Fruit fly (Drosophila melanogaster) whole organism, larva: ENCODE data around the gene Rab14.

Experiments used
- noc ChIP-seq: fragments of 200-800 bp; sonication (Bioruptor generic); optimal IDR thresholded peaks from 3 replicates; lab custom pipeline; 2019; ENCODE audit warnings: missing biosample characterization, mild to moderate bottlenecking, missing genetic modification characterization, moderate library complexity

Rab14 gene

dm6 chr2L:14355852-14356174, 868 bp downstream of the Rab14 start:
- no peak for TF ChIP-seq noc (tag; lab: Kevin White, UChicago)

dm6 chr2L:14356279-14356678, 1.3 kb downstream of the Rab14 start:
- TF ChIP-seq noc (tag; lab: Kevin White, UChicago) = no peak

DNA sequence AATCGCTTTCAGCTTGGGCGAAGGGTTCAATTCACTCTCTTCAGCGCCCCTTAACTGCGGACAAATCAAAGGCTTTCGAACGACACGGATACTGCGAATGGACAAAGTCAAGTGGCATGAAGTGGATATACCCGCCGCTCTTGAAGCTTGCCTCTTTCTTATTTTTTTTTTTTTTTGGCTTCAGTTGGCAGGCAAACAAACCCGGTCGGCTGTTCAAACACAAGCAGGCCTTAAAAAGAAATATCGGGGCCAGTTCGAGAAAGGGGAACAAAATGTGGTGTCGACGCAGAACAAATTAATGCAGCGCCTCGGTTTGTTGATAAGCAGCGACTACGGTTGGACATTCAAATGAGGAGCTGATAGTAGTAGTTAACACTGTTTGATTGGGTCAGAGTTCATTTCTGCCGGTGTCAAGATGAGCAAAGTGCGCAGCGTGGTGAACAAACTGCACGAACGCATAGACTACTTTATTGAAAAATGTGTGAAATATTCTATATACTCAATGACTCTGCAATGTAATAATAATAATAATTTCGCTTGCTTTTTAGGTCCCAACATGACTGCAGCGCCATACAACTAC, 1.9 kb downstream of the Rab14 start:
- TF ChIP-seq noc (tag; lab: Kevin White, UChicago) = no peak

DNA sequence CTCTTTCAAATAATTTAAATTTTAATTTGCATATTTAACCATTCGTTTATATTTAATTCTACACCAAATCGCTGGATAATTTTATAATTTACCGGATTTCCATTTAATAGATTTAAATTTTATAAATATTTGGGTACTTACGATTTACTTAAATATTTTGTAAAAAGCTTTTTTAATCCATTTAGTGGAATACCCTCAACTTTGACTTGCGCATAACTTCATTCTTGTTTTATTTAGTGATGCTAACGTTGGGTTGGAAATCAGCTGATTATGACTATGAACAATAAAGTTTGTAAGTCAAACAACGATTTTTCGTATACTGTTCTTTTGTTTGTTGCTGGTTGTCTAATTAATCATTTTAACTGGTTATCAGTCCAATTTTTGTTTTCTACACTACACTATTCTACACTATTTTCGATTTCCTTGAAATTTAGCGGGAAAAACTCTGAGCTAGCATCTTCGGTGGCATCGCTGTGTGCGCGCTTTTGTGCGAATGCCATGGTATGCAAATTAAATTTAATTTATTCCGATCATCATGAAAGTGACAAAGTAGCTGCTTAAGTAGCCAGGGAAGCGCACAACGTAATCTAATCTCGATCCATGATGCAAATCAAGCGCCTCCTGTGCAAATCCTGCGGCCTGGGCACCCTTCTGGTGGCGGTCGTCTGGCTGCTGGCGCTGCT, 4.0 kb downstream of the Rab14 start, which contains the start of gene Pgant35A:
TSS of gene Pgant35A (plus strand) at position 473 of the 683 bp plus-strand sequence.
- TF ChIP-seq noc (tag; lab: Kevin White, UChicago) = peak; percentile 43

DNA sequence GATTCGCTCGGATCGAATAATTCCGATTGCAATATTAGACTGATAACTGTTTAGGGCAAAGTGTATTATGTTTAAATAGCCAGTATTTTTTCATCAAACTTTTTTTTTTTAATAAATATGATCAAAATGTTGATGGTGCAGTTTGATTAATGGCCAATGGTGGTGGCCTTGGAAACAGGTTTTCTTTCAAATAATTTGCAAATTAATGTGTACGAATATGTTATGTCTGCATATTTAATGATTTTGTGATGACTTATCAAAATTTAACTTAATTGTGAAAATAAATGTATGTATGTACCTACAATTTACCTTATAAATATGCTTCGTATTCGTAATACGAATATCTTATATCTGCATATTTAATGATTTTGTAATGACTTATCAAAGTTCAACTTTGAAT, 6.3 kb downstream of the Rab14 start:
- no peak for TF ChIP-seq noc (tag; lab: Kevin White, UChicago)

DNA sequence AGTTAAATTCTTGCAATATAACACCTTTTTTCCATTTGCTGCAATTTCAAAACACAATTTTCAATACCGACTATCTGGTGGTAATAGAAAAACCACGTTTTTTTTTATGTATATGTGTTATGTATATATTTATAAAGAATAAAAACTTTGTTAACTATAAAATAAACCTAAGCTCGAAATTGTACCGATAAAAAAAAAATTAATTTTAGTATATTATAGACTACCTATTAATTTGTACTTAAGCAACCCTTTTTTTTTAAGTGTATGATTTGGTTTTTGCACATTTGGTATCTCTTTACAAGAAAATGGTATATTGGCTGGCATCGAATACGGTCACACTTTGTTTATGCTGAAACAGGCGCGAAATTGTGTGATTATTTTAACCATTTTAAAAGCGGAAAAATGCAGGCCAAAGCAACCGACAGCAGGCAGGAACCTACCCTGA, 6.8 kb downstream of the Rab14 start, which contains the start of gene spel1:
TSS of gene spel1 (plus strand) at position 334 of the 445 bp plus-strand sequence.
- TF ChIP-seq noc (tag; lab: Kevin White, UChicago) = peak; percentile 43

DNA sequence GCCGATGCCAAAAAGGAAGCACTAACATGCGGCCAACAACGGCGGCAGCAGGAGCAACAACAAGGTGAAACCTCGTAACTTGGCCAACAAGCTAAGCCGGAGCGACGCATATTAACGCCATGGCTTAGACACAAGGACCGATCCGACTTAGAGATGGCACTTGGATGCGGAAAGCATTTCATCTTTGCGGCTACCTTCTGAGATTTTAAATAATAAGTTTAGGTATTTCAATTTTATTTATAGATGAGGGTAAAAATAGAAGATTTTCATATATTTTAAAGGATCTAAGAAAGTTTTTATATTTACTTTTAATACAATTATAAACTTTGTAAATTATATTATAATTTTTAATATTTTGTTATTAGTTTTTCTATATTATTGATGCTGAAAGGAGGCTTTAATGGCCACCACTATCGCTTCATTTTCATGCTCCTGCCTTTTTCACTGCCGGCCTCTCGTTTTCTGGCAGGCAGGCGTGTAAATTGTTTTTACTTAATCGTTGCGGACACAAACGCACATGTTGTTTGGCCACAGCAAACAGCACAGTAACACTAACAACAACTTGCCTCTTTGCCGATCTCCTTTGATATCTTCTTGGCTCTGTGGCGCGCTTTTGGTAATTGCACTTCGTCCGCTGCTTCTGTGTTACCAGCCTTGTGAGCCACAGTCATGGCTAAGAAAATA, 11.8 kb downstream of the Rab14 start:
- no peak for TF ChIP-seq noc (tag; lab: Kevin White, UChicago)

DNA sequence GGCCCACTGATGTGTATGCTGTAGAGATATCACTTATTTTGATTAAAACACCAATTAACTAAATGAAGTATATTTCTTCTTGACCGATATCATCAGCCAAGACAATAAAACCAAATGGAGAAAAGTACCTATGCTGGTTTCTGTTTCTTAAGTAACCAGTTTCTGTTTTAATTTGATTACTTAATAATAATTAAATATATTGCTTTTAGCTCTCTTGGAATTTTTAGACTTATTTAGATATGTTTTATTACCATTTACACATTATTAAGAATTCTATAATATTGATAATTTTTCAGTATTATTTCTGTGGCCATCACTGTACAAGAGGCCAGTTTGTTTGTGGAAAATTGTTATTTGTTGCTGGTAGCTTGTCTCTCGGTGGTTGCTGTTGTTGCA, 12.3 kb downstream of the Rab14 start:
- no peak for TF ChIP-seq noc (tag; lab: Kevin White, UChicago)

DNA sequence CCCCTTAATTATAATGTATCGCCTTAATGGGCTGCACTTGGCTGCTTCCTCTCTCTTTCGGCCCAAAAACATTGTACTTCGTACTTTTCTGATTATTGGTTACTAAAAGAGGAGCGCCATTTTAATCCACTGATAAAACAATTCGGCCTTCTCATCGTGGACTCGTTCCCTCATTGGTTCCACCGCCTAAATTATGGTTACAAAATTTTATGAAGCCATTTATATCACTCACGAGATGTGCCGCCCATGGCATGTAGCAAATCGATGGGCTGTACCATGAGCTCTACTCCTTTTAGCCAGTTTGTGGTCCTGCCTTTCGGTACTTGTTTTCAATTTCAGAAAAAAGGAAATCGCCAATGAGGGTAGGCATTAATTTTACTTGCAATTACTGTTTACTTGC, 13.9 kb downstream of the Rab14 start:
- TF ChIP-seq noc (tag; lab: Kevin White, UChicago) = no peak

DNA sequence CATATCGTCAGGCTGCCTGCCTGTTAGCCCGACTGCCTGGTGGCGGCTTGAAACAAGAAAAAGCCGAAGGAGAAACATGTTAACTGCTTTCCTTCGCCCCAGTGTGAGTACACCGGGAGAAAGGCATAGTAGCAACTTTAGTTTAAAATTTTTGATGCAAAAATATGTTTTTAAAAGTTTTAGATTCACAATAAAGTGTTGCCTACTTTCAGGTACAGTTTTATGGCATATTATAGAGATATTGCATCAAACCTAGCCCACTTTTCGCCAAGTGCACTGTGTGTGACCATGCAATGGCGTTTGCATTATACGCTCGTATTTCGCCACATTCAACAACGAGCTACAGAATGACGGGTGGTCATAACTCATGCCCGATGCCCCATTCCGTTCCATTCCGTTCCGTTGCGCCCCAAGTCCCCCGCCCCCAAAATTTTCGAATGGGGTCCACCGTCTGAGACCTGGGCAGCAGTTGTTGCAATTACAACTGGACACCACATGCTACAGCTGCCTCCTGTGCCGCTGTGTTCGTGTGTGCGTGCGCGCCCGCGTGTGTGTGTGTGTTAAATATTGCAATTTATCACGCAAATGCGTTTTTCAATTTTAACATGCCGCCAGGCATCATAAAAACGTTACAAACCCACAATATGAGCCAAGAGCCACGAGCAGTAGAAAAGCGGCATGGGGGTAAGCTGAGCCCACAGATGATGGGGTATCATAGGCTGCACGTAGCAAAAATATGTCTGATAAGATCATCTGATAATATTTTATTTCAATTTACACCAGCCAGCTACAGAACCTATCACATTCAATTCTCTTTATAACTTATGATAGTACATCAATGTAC, 15.2 kb downstream of the Rab14 start:
- TF ChIP-seq noc (tag; lab: Kevin White, UChicago) = no peak

DNA sequence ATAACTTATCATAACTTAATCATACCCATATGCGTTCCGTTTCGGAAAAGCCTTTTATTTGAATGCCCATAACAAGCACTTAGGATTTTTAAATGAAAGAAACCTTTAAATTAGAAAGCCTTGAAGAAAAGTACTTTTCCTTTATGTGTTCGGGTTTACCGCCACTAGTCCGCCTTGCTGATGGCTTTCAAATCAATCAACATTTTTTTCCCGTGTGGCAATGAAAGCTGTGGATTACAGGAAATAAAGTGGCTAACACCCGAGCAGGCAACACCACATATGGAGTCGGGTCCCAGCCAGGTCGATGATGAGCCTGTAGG, 15.8 kb downstream of the Rab14 start:
- no peak for TF ChIP-seq noc (tag; lab: Kevin White, UChicago)

- peak; percentile 91 for TF ChIP-seq noc (tag; lab: Kevin White, UChicago)
Observed at dm6 chr2L:14372254-14372717, 17.3 kb downstream of the Rab14 start.

dm6 chr2L:14373250-14373649, 18.3 kb downstream of the Rab14 start:
- TF ChIP-seq noc (tag; lab: Kevin White, UChicago) = peak; percentile 1

DNA sequence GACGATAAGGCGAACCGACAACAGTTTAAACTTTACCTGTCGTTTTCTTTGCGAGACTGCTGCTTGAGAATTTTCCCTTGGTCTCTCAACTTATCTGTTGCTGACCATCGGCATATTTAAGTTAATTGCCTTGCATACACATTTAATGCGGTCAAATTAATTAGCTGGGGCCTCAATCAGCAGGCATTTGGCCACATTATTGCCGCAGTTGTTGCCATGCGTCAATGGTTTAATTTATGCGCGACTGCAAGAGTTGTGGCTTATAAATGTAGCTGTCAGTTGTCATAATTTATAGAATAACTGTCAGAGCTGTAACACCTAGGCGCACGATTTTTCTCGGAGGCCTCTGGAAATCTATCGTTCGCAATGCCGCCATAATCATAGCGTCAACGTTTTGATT, 19.1 kb downstream of the Rab14 start:
- TF ChIP-seq noc (tag; lab: Kevin White, UChicago) = no peak

dm6 chr2L:14376484-14377254, 21.7 kb downstream of the Rab14 start:
- TF ChIP-seq noc (tag; lab: Kevin White, UChicago) = peak; percentile 62
